Worm (Caenorhabditis elegans) whole organism, L1 larva: Measurements from ENCODE around the gene R01H10.4.

Experiments used
- C16A3.4 ChIP-seq: fragments of 150-350 bp; optimal IDR thresholded peaks from 2 replicates; lab custom pipeline; 2014; ENCODE audit warnings: missing biosample characterization, missing genetic modification characterization
- C34B4.2 ChIP-seq: sonication (generic microtip); optimal IDR thresholded peaks from 2 replicates; lab custom pipeline; 2017; ENCODE audit warnings: mild to moderate bottlenecking, missing genetic modification characterization, missing compliant biosample characterization
- F16B12.6 ChIP-seq: fragments of 150-350 bp; optimal IDR thresholded peaks from 2 replicates; lab custom pipeline; 2014; ENCODE audit warnings: missing biosample characterization, missing genetic modification characterization
- alr-1 ChIP-seq: fragments of 200-800 bp; sonication (Bioruptor generic); optimal IDR thresholded peaks from 2 replicates; lab custom pipeline; 2018; ENCODE audit warnings: borderline replicate concordance, mild to moderate bottlenecking, missing genetic modification characterization, missing compliant biosample characterization
- aly-2 ChIP-seq: fragments of 150-350 bp; optimal IDR thresholded peaks from 2 replicates; lab custom pipeline; 2014; ENCODE audit warnings: missing biosample characterization, missing genetic modification characterization
- blmp-1 ChIP-seq: fragments of 150-350 bp; optimal IDR thresholded peaks from 2 replicates; lab custom pipeline; 2014; ENCODE audit warnings: missing biosample characterization, missing genetic modification characterization
- ceh-88 ChIP-seq: fragments of 200-800 bp; sonication (Bioruptor generic); IDR thresholded peaks from 2 replicates; pipeline ENCODE4 v1.3.6; 2022; ENCODE audit warnings: missing genetic modification characterization, missing compliant biosample characterization
- ceh-90 ChIP-seq: sonication (generic microtip); optimal IDR thresholded peaks from 2 replicates; lab custom pipeline; 2016; ENCODE audit warnings: missing genetic modification characterization, missing compliant biosample characterization
- ces-1 ChIP-seq: fragments of 150-350 bp; optimal IDR thresholded peaks from 2 replicates; lab custom pipeline; 2014; ENCODE audit warnings: missing biosample characterization, missing genetic modification reagents, missing genetic modification characterization
- dsc-1 ChIP-seq: sonication (generic microtip); optimal IDR thresholded peaks from 2 replicates; lab custom pipeline; 2016; ENCODE audit warnings: mild to moderate bottlenecking, missing genetic modification characterization, missing compliant biosample characterization
- efl-1 ChIP-seq, 4 experiments: fragments of 150-350 bp; optimal IDR thresholded peaks in 3 of 4; peaks in 1 of 4; 1 replicate in 1 of 4; 2 replicates in 3 of 4; lab custom pipeline; 2014; ENCODE audit warnings: missing biosample characterization in 2 of 4, missing genetic modification characterization in 2 of 4, missing genetic modification reagents in 2 of 4
- elt-3 ChIP-seq, 6 experiments: fragments of 150-350 bp in 1 of 6; sonication (generic microtip); optimal IDR thresholded peaks; 2 replicates each; lab custom pipeline; 2017 to 2018; ENCODE audit warnings: missing biosample characterization in 6 of 6, missing genetic modification characterization in 6 of 6, inconsistent platforms in 1 of 6
- hlh-4 ChIP-seq: sonication (generic microtip); optimal IDR thresholded peaks from 2 replicates; lab custom pipeline; 2016; ENCODE audit warnings: mild to moderate bottlenecking, missing genetic modification characterization, missing compliant biosample characterization
- isw-1 ChIP-seq: fragments of 200-800 bp; sonication (Bioruptor generic); IDR thresholded peaks from 2 replicates; pipeline ENCODE4 v1.3.6; 2022; ENCODE audit warnings: missing genetic modification characterization, missing compliant biosample characterization
- lin-13 ChIP-seq: fragments of 150-350 bp; optimal IDR thresholded peaks from 2 replicates; lab custom pipeline; 2014; ENCODE audit warnings: missing biosample characterization, missing genetic modification reagents, missing genetic modification characterization
- lin-14 ChIP-seq: fragments of 200-800 bp; sonication (Bioruptor generic); optimal IDR thresholded peaks from 2 replicates; lab custom pipeline; 2018; ENCODE audit warnings: mild to moderate bottlenecking, missing genetic modification characterization, moderate library complexity, missing compliant biosample characterization
- lin-15B ChIP-seq: fragments of 150-350 bp; sonication (generic microtip); optimal IDR thresholded peaks from 3 replicates; lab custom pipeline; 2014; ENCODE audit warnings: missing biosample characterization, missing genetic modification characterization
- lsy-2 ChIP-seq, 2 experiments: fragments of 150-350 bp; optimal IDR thresholded peaks; 2 replicates each; lab custom pipeline; 2014; ENCODE audit warnings: missing biosample characterization in 2 of 2, missing genetic modification characterization in 2 of 2
- mef-2 ChIP-seq: fragments of 150-350 bp; optimal IDR thresholded peaks from 2 replicates; lab custom pipeline; 2014; ENCODE audit warnings: missing biosample characterization, missing genetic modification characterization
- mep-1 ChIP-seq: fragments of 150-350 bp; optimal IDR thresholded peaks from 2 replicates; lab custom pipeline; 2014; ENCODE audit warnings: missing biosample characterization, missing genetic modification characterization
- nhr-12 ChIP-seq: sonication (generic microtip); optimal IDR thresholded peaks from 2 replicates; lab custom pipeline; 2017; ENCODE audit warnings: missing biosample characterization, missing genetic modification characterization
- nhr-19 ChIP-seq: fragments of 200-800 bp; sonication (Bioruptor generic); conservative IDR thresholded peaks from 2 replicates; pipeline ENCODE4 v1.3.6; 2022; ENCODE audit warnings: missing genetic modification characterization, missing compliant biosample characterization
- nhr-47 ChIP-seq: sonication (generic microtip); optimal IDR thresholded peaks from 2 replicates; lab custom pipeline; 2016; ENCODE audit warnings: mild to moderate bottlenecking, missing genetic modification characterization, moderate library complexity, missing compliant biosample characterization
- nhr-71 ChIP-seq: sonication (generic microtip); optimal IDR thresholded peaks from 2 replicates; lab custom pipeline; 2016; ENCODE audit warnings: mild to moderate bottlenecking, missing genetic modification characterization, moderate library complexity, missing compliant biosample characterization
- nhr-77 ChIP-seq: fragments of 150-350 bp; optimal IDR thresholded peaks from 2 replicates; lab custom pipeline; 2014; ENCODE audit warnings: missing biosample characterization, missing genetic modification characterization
- nhr-84 ChIP-seq: sonication (generic microtip); optimal IDR thresholded peaks from 2 replicates; lab custom pipeline; 2017; ENCODE audit warnings: missing biosample characterization, missing genetic modification characterization
- nhr-85 ChIP-seq: sonication (generic microtip); peaks from one replicate; lab custom pipeline; 2016; ENCODE audit warnings: missing genetic modification characterization, inconsistent platforms, missing compliant biosample characterization
- nhr-90 ChIP-seq: sonication (generic microtip); optimal IDR thresholded peaks from 2 replicates; lab custom pipeline; 2016; ENCODE audit warnings: mild to moderate bottlenecking, missing genetic modification characterization, missing compliant biosample characterization; ENCODE audit not compliant: poor library complexity
- pax-3 ChIP-seq: fragments of 200-800 bp; sonication (Bioruptor generic); optimal IDR thresholded peaks from 2 replicates; lab custom pipeline; 2018; ENCODE audit warnings: mild to moderate bottlenecking, missing genetic modification characterization, moderate library complexity, missing compliant biosample characterization
- skn-1 ChIP-seq: fragments of 150-350 bp; optimal IDR thresholded peaks from 2 replicates; lab custom pipeline; 2014; ENCODE audit warnings: missing biosample characterization, missing genetic modification characterization
- snu-23 ChIP-seq: sonication (generic microtip); optimal IDR thresholded peaks from 2 replicates; lab custom pipeline; 2016; ENCODE audit warnings: missing genetic modification characterization, missing compliant biosample characterization
- sox-4 ChIP-seq: sonication (generic microtip); optimal IDR thresholded peaks from 2 replicates; lab custom pipeline; 2016; ENCODE audit warnings: missing genetic modification characterization, missing compliant biosample characterization
- swsn-7 ChIP-seq: sonication (generic microtip); optimal IDR thresholded peaks from 2 replicates; lab custom pipeline; 2016; ENCODE audit warnings: missing genetic modification characterization, missing compliant biosample characterization
- unc-130 ChIP-seq: fragments of 150-350 bp; optimal IDR thresholded peaks from 2 replicates; lab custom pipeline; 2017; ENCODE audit warnings: missing biosample characterization, missing genetic modification characterization, inconsistent platforms
- unc-30 ChIP-seq: sonication (generic microtip); optimal IDR thresholded peaks from 2 replicates; lab custom pipeline; 2017; ENCODE audit warnings: missing biosample characterization, missing genetic modification characterization
- xbp-1 ChIP-seq: sonication (generic microtip); optimal IDR thresholded peaks from 2 replicates; lab custom pipeline; 2016; ENCODE audit warnings: missing genetic modification characterization, missing compliant biosample characterization
- zag-1 ChIP-seq: fragments of 150-350 bp; optimal IDR thresholded peaks from 2 replicates; lab custom pipeline; 2014; ENCODE audit warnings: missing biosample characterization, missing genetic modification characterization
- zip-4 ChIP-seq: fragments of 200-800 bp; sonication (Bioruptor generic); optimal IDR thresholded peaks from 2 replicates; lab custom pipeline; 2018; ENCODE audit warnings: mild to moderate bottlenecking, missing genetic modification characterization, moderate library complexity, missing compliant biosample characterization
- ztf-11 ChIP-seq, 2 experiments: sonication (generic microtip); optimal IDR thresholded peaks; 2 replicates each; lab custom pipeline; 2016 to 2017; ENCODE audit warnings: missing genetic modification characterization in 2 of 2, missing biosample characterization in 1 of 2, missing compliant biosample characterization in 1 of 2
- ztf-4 ChIP-seq: fragments of 150-350 bp; optimal IDR thresholded peaks from 2 replicates; lab custom pipeline; 2014; ENCODE audit warnings: missing biosample characterization, missing genetic modification characterization

Gene R01H10.4

ce11 chrIII:10248441-10249137 is 6.0 kb upstream of the R01H10.4 start, which contains the start of the genes div-1 and cor-1 (continued):
- TF ChIP-seq dsc-1, result peak; percentile 40
- peak; percentile 40 for TF ChIP-seq xbp-1 (tag; lab: Kevin White, UChicago)
- no peak for TF ChIP-seq unc-30 (tag; lab: Kevin White, UChicago)
- no peak for TF ChIP-seq ztf-4 (tag; lab: Kevin White, UChicago)
- peak; percentile 28 for TF ChIP-seq nhr-19 (GFP tag; lab: Robert Waterston, UW)
- TF ChIP-seq snu-23 (GFP tag; lab: Kevin White, UChicago), result peak; percentile 32
- no peak for TF ChIP-seq pax-3 (tag; lab: Kevin White, UChicago)
- peak; percentile 16 for TF ChIP-seq mep-1
- peak; percentile 39 for TF ChIP-seq lin-13 (GFP tag; lab: Kevin White, UChicago)
- TF ChIP-seq C16A3.4 (tag; lab: Kevin White, UChicago), result peak; percentile 52
- peak; percentile 12 for TF ChIP-seq nhr-77 (tag; lab: Kevin White, UChicago)
- TF ChIP-seq lin-14, result peak; percentile 66
- TF ChIP-seq blmp-1, result no peak
- TF ChIP-seq isw-1 (GFP tag; lab: Robert Waterston, UW), result peak; percentile 16; the same call in 1 of the 2 replicates
- TF ChIP-seq swsn-7, result peak; percentile 31
- no peak for TF ChIP-seq sox-4 (tag; lab: Kevin White, UChicago)
- no peak for TF ChIP-seq C34B4.2 (tag; lab: Kevin White, UChicago)
- peak; percentile 57 for TF ChIP-seq nhr-47 (tag; lab: Kevin White, UChicago)
- TF ChIP-seq hlh-4 (tag; lab: Kevin White, UChicago), result no peak
- no peak for TF ChIP-seq nhr-85 (tag; lab: Kevin White, UChicago)
- TF ChIP-seq lsy-2 (tag; optimal IDR thresholded peaks at IDR 0.05; lab: Kevin White, UChicago), result peak; percentile 20 to 75
- no peak for TF ChIP-seq elt-3 (tag; optimal IDR thresholded peaks at IDR 0.05; lab: Kevin White, UChicago)
- no peak for TF ChIP-seq unc-130
- TF ChIP-seq lin-15B (tag; lab: Kevin White, UChicago), result peak; percentile 34
- TF ChIP-seq zag-1, result no peak
- no peak for TF ChIP-seq ces-1
- peak; percentile 16 for TF ChIP-seq nhr-90 (tag; lab: Kevin White, UChicago)
- TF ChIP-seq alr-1 (tag; lab: Kevin White, UChicago), result no peak
- TF ChIP-seq skn-1, result peak; percentile 32
- TF ChIP-seq, all 84 proteins: peak for 27

- TF ChIP-seq mef-2 (tag; lab: Kevin White, UChicago) (no peak), alr-1 (tag; lab: Kevin White, UChicago) (no peak), nhr-84 (tag; lab: Kevin White, UChicago) (no peak), nhr-12 (tag; lab: Kevin White, UChicago) (no peak), F16B12.6 (tag; lab: Kevin White, UChicago) (no peak), ztf-4 (tag; lab: Kevin White, UChicago) (no peak), ceh-90 (tag; lab: Kevin White, UChicago) (no peak), ztf-11 (tag; optimal IDR thresholded peaks at IDR 0.05; lab: Kevin White, UChicago) (no peak), ceh-88 (GFP tag; lab: Robert Waterston, UW) (no peak), nhr-71 (no peak), zip-4 (GFP tag; lab: Kevin White, UChicago) (no peak), efl-1 (optimal IDR thresholded peaks at IDR 0.05; lab: Kevin White, UChicago) (no peak), efl-1 (GFP tag; optimal IDR thresholded peaks at IDR 0.05 in 1 of 2; lab: Kevin White, UChicago) (no peak)
These were observed 3.5 kb upstream of the R01H10.4 start for ce11 chrIII:10251114-10251513.

ce11 chrIII:10253334-10253733 is 1.3 kb upstream of the R01H10.4 start:
- TF ChIP-seq efl-1 (optimal IDR thresholded peaks at IDR 0.05; lab: Kevin White, UChicago) (no peak), efl-1 (GFP tag; optimal IDR thresholded peaks at IDR 0.05 in 1 of 2; lab: Kevin White, UChicago) (peak in 1 of 2 experiments; percentile 20), aly-2 (tag; lab: Kevin White, UChicago) (no peak)
